Fruit fly (Drosophila melanogaster): ENCODE measurements around the gene CG5191.

dm6 chr3R:20548255-20548654 is 12.4 kb upstream of the CG5191 start:
- TF ChIP-seq Crg-1 (GFP tag; optimal IDR thresholded peaks at IDR 0.05), result no peak
- no peak for TF ChIP-seq Clk (GFP tag; optimal IDR thresholded peaks at IDR 0.05)
- no peak for TF ChIP-seq CG11617 (GFP tag; optimal IDR thresholded peaks at IDR 0.05)
- TF ChIP-seq CG1620 (GFP tag; optimal IDR thresholded peaks at IDR 0.05), result no peak
- no peak for TF ChIP-seq CG12768 (GFP tag; optimal IDR thresholded peaks at IDR 0.05)
- no peak for TF ChIP-seq tj (GFP tag; optimal IDR thresholded peaks at IDR 0.05)
- TF ChIP-seq kay (GFP tag; ENCODE audit: borderline replicate concordance), result no peak
- TF ChIP-seq Mnt (GFP tag; optimal IDR thresholded peaks at IDR 0.05), result no peak
- no peak for TF ChIP-seq CG33017 (tag; optimal IDR thresholded peaks at IDR 0.05)

All from whole organism, adult.